Worm (Caenorhabditis elegans) whole organism, young adult: ENCODE data around the gene ZK262.20.

ENCODE experiments used
- Y67H2A.10 ChIP-seq: fragments of 200-800 bp; sonication (Bioruptor generic); conservative IDR thresholded peaks from 2 replicates; pipeline ENCODE4 v1.3.6; 2022; ENCODE audit warnings: missing genetic modification reagents, missing genetic modification characterization, missing compliant biosample characterization
- bed-2 ChIP-seq: fragments of 200-800 bp; sonication (Bioruptor generic); IDR thresholded peaks from 2 replicates; pipeline ENCODE4 v1.3.6; 2022; ENCODE audit warnings: missing genetic modification reagents, missing genetic modification characterization, missing compliant biosample characterization
- cebp-1 ChIP-seq, 2 experiments: fragments of 200-800 bp in 1 of 2; sonication (Bioruptor generic) in 1 of 2; sonication (generic microtip) in 1 of 2; IDR thresholded peaks in 1 of 2; optimal IDR thresholded peaks in 1 of 2; 2 replicates each; pipeline versions ENCODE4 v1.3.6 to Lab custom; 2017 to 2022; ENCODE audit warnings: missing compliant biosample characterization in 2 of 2, missing genetic modification characterization in 2 of 2, mild to moderate bottlenecking in 1 of 2, missing genetic modification reagents in 1 of 2, moderate library complexity in 1 of 2
- ceh-27 ChIP-seq: fragments of 200-800 bp; sonication (Bioruptor generic); optimal IDR thresholded peaks from 2 replicates; lab custom pipeline; 2018; ENCODE audit warnings: mild to moderate bottlenecking, missing genetic modification characterization, moderate library complexity, missing compliant biosample characterization
- ceh-91 ChIP-seq: fragments of 200-800 bp; sonication (Bioruptor generic); IDR thresholded peaks from 2 replicates; pipeline ENCODE4 v1.3.6; 2022; ENCODE audit warnings: missing genetic modification reagents, missing genetic modification characterization, missing compliant biosample characterization
- him-1 ChIP-seq: sonication (generic microtip); optimal IDR thresholded peaks from 2 replicates; lab custom pipeline; 2016; ENCODE audit warnings: missing genotype, missing genetic modification reagents, missing genetic modification characterization, missing compliant biosample characterization
- nfya-1 ChIP-seq: sonication (generic microtip); optimal IDR thresholded peaks from 2 replicates; lab custom pipeline; 2017; ENCODE audit warnings: antibody characterized with exemption, missing compliant biosample characterization, missing genetic modification characterization, borderline replicate concordance; ENCODE audit not compliant: insufficient read depth
- pha-4 ChIP-seq: fragments of 150-350 bp; sonication (generic microtip); optimal IDR thresholded peaks from 2 replicates; lab custom pipeline; 2014; ENCODE audit warnings: missing biosample characterization, missing genetic modification reagents, missing genetic modification characterization
- unc-62 ChIP-seq: fragments of 150-350 bp; optimal IDR thresholded peaks from 2 replicates; lab custom pipeline; 2014; ENCODE audit warnings: missing biosample characterization, missing genetic modification reagents, missing genetic modification characterization
- ztf-18 ChIP-seq: sonication (generic microtip); optimal IDR thresholded peaks from 2 replicates; lab custom pipeline; 2016; ENCODE audit warnings: missing genotype, mild to moderate bottlenecking, missing genetic modification characterization, missing compliant biosample characterization
- ztf-26 ChIP-seq: sonication (generic microtip); optimal IDR thresholded peaks from 2 replicates; lab custom pipeline; 2017; ENCODE audit warnings: missing genetic modification characterization, missing compliant biosample characterization

DNA sequence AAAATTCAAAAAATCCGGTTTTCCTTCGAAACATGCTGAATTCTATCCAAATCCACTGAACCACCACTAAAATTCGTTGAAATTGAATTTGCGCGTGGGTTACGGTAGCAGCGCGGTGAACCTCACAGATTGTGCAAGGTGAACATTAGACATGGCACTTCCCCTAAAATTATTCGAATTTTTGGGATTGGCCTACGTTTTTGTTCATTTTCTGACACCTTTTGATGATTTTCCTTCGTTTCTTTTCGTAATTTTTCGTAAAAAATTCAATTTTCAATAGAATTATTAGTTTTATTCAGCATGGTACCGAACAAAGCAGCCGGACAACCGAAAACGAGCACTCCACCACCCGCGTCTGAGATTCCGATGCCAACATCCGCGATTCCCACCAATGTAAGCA is 3.2 kb upstream of the ZK262.20 start, which contains the start of gene ZK262.8:
- TF ChIP-seq unc-62 (GFP tag; lab: Kevin White, UChicago) (no peak), nfya-1 (tag; lab: Kevin White, UChicago) (no peak), bed-2 (GFP tag; lab: Robert Waterston, UW) (no peak), ceh-91 (no peak), Y67H2A.10 (GFP tag; lab: Robert Waterston, UW) (no peak), ztf-18 (tag; lab: Kevin White, UChicago) (no peak), pha-4 (tag; lab: Kevin White, UChicago) (no peak), ztf-26 (tag; lab: Kevin White, UChicago) (no peak), ceh-27 (GFP tag; lab: Kevin White, UChicago) (no peak), cebp-1 (GFP tag; IDR thresholded peaks at IDR 0.05; lab: Robert Waterston, UW) (no peak), cebp-1 (tag; optimal IDR thresholded peaks at IDR 0.05; lab: Kevin White, UChicago) (no peak), him-1 (tag; lab: Kevin White, UChicago) (no peak)
